Worm (Caenorhabditis elegans) whole organism, late embryonic: ENCODE data around the gene F56C4.2.

Experiments used
- C08G9.2 ChIP-seq: sonication (generic microtip); optimal IDR thresholded peaks from 2 replicates; lab custom pipeline; 2016; ENCODE audit warnings: mild to moderate bottlenecking, missing genetic modification characterization, moderate library complexity, missing compliant biosample characterization
- F13H6.1 ChIP-seq: sonication (generic microtip); optimal IDR thresholded peaks from 2 replicates; lab custom pipeline; 2016; ENCODE audit warnings: missing genetic modification characterization, missing compliant biosample characterization
- K02D7.2 ChIP-seq: sonication (generic microtip); optimal IDR thresholded peaks from 2 replicates; lab custom pipeline; 2017; ENCODE audit warnings: mild to moderate bottlenecking, missing genetic modification characterization, missing compliant biosample characterization
- K09A11.1 ChIP-seq: sonication (generic microtip); optimal IDR thresholded peaks from 2 replicates; lab custom pipeline; 2017; ENCODE audit warnings: antibody characterized with exemption, mild to moderate bottlenecking, missing genetic modification characterization, missing compliant biosample characterization; ENCODE audit not compliant: insufficient read depth
- T23F11.4 ChIP-seq: fragments of 200-800 bp; sonication (Bioruptor generic); optimal IDR thresholded peaks from 2 replicates; lab custom pipeline; 2018; ENCODE audit warnings: mild to moderate bottlenecking, missing genetic modification characterization, missing compliant biosample characterization
- Y22D7AL.16 ChIP-seq: sonication (generic microtip); optimal IDR thresholded peaks from 2 replicates; lab custom pipeline; 2016; ENCODE audit warnings: missing genetic modification characterization, missing compliant biosample characterization
- ahr-1 ChIP-seq: sonication (generic microtip); optimal IDR thresholded peaks from 2 replicates; lab custom pipeline; 2016; ENCODE audit warnings: missing genetic modification characterization, missing compliant biosample characterization
- ceh-14 ChIP-seq: sonication (generic microtip); optimal IDR thresholded peaks from 2 replicates; lab custom pipeline; 2016; ENCODE audit warnings: missing genotype, missing genetic modification characterization, missing compliant biosample characterization
- ceh-2 ChIP-seq: sonication (generic microtip); optimal IDR thresholded peaks from 2 replicates; lab custom pipeline; 2016; ENCODE audit warnings: missing genotype, missing genetic modification characterization, missing compliant biosample characterization
- ceh-22 ChIP-seq: sonication (generic microtip); optimal IDR thresholded peaks from 2 replicates; lab custom pipeline; 2017; ENCODE audit warnings: missing biosample characterization, missing genetic modification characterization
- ceh-31 ChIP-seq: sonication (generic microtip); optimal IDR thresholded peaks from 2 replicates; lab custom pipeline; 2016; ENCODE audit warnings: missing genetic modification characterization, missing compliant biosample characterization
- che-1 ChIP-seq: sonication (generic microtip); optimal IDR thresholded peaks from 2 replicates; lab custom pipeline; 2016; ENCODE audit warnings: mild to moderate bottlenecking, missing genetic modification characterization, missing compliant biosample characterization
- dmd-4 ChIP-seq: sonication (generic microtip); optimal IDR thresholded peaks from 2 replicates; lab custom pipeline; 2016; ENCODE audit warnings: borderline replicate concordance, missing genetic modification characterization, missing compliant biosample characterization
- dve-1 ChIP-seq: sonication (generic microtip); optimal IDR thresholded peaks from 2 replicates; lab custom pipeline; 2017; ENCODE audit warnings: antibody characterized with exemption, mild to moderate bottlenecking, missing genetic modification characterization, missing compliant biosample characterization
- elt-2 ChIP-seq: sonication (generic microtip); optimal IDR thresholded peaks from 2 replicates; lab custom pipeline; 2016; ENCODE audit warnings: missing genetic modification reagents, missing genetic modification characterization, missing compliant biosample characterization
- ets-4 ChIP-seq: sonication (generic microtip); optimal IDR thresholded peaks from 2 replicates; lab custom pipeline; 2016; ENCODE audit warnings: missing genetic modification characterization, missing compliant biosample characterization
- eyg-1 ChIP-seq: sonication (generic microtip); optimal IDR thresholded peaks from 2 replicates; lab custom pipeline; 2016; ENCODE audit warnings: missing genotype, missing genetic modification characterization, missing compliant biosample characterization
- fax-1 ChIP-seq: sonication (generic microtip); optimal IDR thresholded peaks from 2 replicates; lab custom pipeline; 2016; ENCODE audit warnings: missing genotype, missing genetic modification characterization, missing compliant biosample characterization
- fkh-10 ChIP-seq: fragments of 150-350 bp; optimal IDR thresholded peaks from 2 replicates; lab custom pipeline; 2014; ENCODE audit warnings: missing biosample characterization, missing genetic modification reagents, missing genetic modification characterization
- fkh-6 ChIP-seq: sonication (generic microtip); optimal IDR thresholded peaks from 2 replicates; lab custom pipeline; 2016; ENCODE audit warnings: missing genetic modification characterization, missing compliant biosample characterization
- hlh-8 ChIP-seq: sonication (generic microtip); optimal IDR thresholded peaks from 2 replicates; lab custom pipeline; 2016; ENCODE audit warnings: missing genotype, missing genetic modification characterization, missing compliant biosample characterization
- lim-6 ChIP-seq: sonication (generic microtip); optimal IDR thresholded peaks from 2 replicates; lab custom pipeline; 2016; ENCODE audit warnings: missing genetic modification characterization, missing compliant biosample characterization
- madf-2 ChIP-seq: sonication (generic microtip); optimal IDR thresholded peaks from 2 replicates; lab custom pipeline; 2017; ENCODE audit warnings: missing genetic modification characterization, missing compliant biosample characterization
- nfya-1 ChIP-seq: sonication (generic microtip); optimal IDR thresholded peaks from 2 replicates; lab custom pipeline; 2017; ENCODE audit warnings: missing genetic modification characterization, mild to moderate bottlenecking, missing compliant biosample characterization, antibody characterized with exemption, moderate library complexity
- nhr-11 ChIP-seq: fragments of 150-350 bp; optimal IDR thresholded peaks from 2 replicates; lab custom pipeline; 2014; ENCODE audit warnings: missing biosample characterization, missing genetic modification characterization
- npax-4 ChIP-seq: sonication (generic microtip); optimal IDR thresholded peaks from 2 replicates; lab custom pipeline; 2016; ENCODE audit warnings: missing genetic modification characterization, missing compliant biosample characterization
- odd-2 ChIP-seq: sonication (generic microtip); optimal IDR thresholded peaks from 2 replicates; lab custom pipeline; 2017; ENCODE audit warnings: antibody characterized with exemption, mild to moderate bottlenecking, missing genetic modification characterization, missing compliant biosample characterization
- pag-3 ChIP-seq: sonication (generic microtip); optimal IDR thresholded peaks from 2 replicates; lab custom pipeline; 2016; ENCODE audit warnings: missing compliant biosample characterization, missing genetic modification characterization, borderline replicate concordance
- pat-9 ChIP-seq: fragments of 200-800 bp; sonication (Bioruptor generic); optimal IDR thresholded peaks from 2 replicates; lab custom pipeline; 2018; ENCODE audit warnings: mild to moderate bottlenecking, missing genetic modification characterization, moderate library complexity, missing compliant biosample characterization
- pha-4 ChIP-seq: fragments of 150-350 bp; optimal IDR thresholded peaks from 2 replicates; lab custom pipeline; 2018; ENCODE audit warnings: missing biosample characterization, missing genetic modification reagents, missing genetic modification characterization
- ref-2 ChIP-seq: sonication (generic microtip); optimal IDR thresholded peaks from 2 replicates; lab custom pipeline; 2016; ENCODE audit warnings: missing genetic modification characterization, missing compliant biosample characterization
- sox-2 ChIP-seq: fragments of 200-800 bp; sonication (Bioruptor generic); IDR thresholded peaks from 2 replicates; pipeline ENCODE4 v1.3.6; 2022; ENCODE audit warnings: missing genetic modification reagents, missing genetic modification characterization, missing compliant biosample characterization
- syd-9 ChIP-seq: sonication (generic microtip); optimal IDR thresholded peaks from 2 replicates; lab custom pipeline; 2016; ENCODE audit warnings: mild to moderate bottlenecking, missing genetic modification characterization, moderate library complexity, missing compliant biosample characterization
- unc-3 ChIP-seq, 2 experiments: fragments of 200-800 bp in 1 of 2; sonication (Bioruptor generic) in 1 of 2; sonication (generic microtip) in 1 of 2; conservative IDR thresholded peaks in 1 of 2; optimal IDR thresholded peaks in 1 of 2; 2 replicates each; pipeline versions ENCODE4 v1.3.6 to Lab custom; 2016 to 2022; ENCODE audit warnings: missing compliant biosample characterization in 2 of 2, missing genetic modification characterization in 2 of 2, missing genetic modification reagents in 1 of 2
- unc-42 ChIP-seq: sonication (generic microtip); optimal IDR thresholded peaks from 2 replicates; lab custom pipeline; 2016; ENCODE audit warnings: missing genotype, missing genetic modification characterization, missing compliant biosample characterization
- unc-86 ChIP-seq: sonication (generic microtip); optimal IDR thresholded peaks from 2 replicates; lab custom pipeline; 2016; ENCODE audit warnings: missing genetic modification characterization, missing compliant biosample characterization
- ztf-16 ChIP-seq: sonication (generic microtip); optimal IDR thresholded peaks from 2 replicates; lab custom pipeline; 2017; ENCODE audit warnings: missing genetic modification characterization, missing compliant biosample characterization

F56C4.2 gene

DNA sequence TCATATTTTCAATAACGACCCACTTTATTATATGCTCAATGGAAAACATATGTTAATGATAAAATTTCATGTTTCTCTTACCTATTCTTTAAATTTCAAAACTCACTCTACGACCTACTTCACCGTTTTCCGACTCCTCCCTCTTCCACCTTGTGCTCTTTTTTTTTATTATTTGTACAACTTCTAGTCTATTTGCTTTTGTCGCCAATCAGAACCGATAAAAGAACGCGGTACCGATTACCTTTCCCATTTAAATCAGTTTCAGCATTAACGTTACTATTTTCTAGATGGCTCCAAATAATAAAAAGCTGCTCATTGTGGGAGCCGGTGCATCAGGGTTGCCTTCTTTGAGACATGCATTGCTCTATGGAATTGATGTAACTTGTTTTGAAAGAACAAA is 22.7 kb downstream of the F56C4.2 start, which contains the start of gene fmo-1:
fmo-1 (plus strand) TSS at position 98 of the 400 bp plus-strand sequence.
- no peak for TF ChIP-seq pha-4
- TF ChIP-seq ceh-31 = no peak
- no peak for TF ChIP-seq dmd-4
- no peak for TF ChIP-seq unc-42 (tag; lab: Kevin White, UChicago)
- no peak for TF ChIP-seq pat-9 (tag; lab: Kevin White, UChicago)
- TF ChIP-seq nfya-1 = no peak

DNA sequence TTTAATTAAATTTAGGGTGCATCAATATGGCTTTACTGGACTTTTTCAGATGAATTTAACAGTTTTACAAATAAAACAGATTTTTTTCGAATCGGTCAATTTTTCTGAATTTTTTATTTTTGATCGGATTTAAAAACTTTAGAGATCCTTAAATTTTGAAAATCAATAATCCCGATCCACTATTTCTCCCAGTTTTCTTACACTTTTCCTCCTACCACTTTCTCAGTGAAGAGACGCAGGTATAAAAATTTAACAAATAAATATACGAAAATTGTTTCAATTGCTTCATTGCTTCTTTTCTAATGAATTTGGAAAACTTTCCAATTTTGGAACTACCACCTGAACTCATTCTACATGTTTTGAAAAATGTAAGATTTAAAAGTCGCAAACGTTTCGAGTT is 25.1 kb downstream of the F56C4.2 start, which contains the start of gene K08C7.7:
K08C7.7 (plus strand) TSS at position 301 of the 400 bp plus-strand sequence.
- TF ChIP-seq ceh-2 (tag; lab: Kevin White, UChicago) (no peak), elt-2 (tag; lab: Kevin White, UChicago) (no peak), madf-2 (tag; lab: Kevin White, UChicago) (no peak), sox-2 (GFP tag; lab: Robert Waterston, UW) (no peak), F13H6.1 (tag; lab: Kevin White, UChicago) (no peak), eyg-1 (tag; lab: Kevin White, UChicago) (no peak), nhr-11 (tag; lab: Kevin White, UChicago) (no peak), npax-4 (no peak), T23F11.4 (no peak), odd-2 (tag; lab: Kevin White, UChicago) (no peak), ceh-22 (no peak)

DNA sequence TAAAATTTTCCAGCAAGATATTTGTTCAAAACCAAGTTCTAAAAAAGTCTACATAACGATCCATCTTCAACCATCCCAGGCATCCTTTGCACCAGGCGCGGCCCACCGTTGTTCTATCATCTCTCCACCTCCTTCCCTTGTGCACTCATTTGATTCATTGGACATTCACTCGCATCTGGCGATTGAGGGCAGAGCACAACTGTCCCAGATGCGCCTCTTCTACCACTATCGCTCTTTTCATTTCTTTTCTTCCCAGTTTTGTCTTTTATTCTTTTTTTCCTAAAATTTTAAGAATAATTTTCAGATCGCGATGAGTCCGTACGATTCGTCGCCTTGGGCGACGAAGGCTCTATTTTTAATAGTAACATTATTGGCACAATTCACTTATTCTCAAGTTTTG is 27.4 kb downstream of the F56C4.2 start, which contains the start of gene epi-1:
epi-1 (plus strand) TSS at position 301 of the 400 bp plus-strand sequence.
- no peak for TF ChIP-seq unc-86 (tag; lab: Kevin White, UChicago)
- peak; percentile 2 for TF ChIP-seq hlh-8 (tag; lab: Kevin White, UChicago)

DNA sequence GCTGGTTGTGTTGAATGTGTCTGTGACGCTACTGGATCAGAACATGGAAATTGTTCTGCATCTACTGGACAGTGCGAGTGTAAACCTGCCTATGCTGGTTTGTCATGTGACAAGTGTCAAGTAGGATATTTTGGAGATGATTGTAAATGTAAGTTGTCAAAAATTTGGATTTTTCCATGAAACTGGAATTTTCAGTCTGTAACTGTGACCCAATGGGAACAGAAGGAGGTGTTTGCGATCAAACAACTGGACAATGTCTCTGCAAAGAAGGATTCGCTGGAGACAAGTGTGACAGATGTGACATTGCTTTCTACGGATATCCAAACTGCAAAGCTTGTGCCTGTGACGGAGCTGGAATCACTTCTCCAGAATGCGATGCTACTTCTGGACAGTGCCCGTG is 29.5 kb downstream of the F56C4.2 start:
- TF ChIP-seq C08G9.2 (no peak), K09A11.1 (tag; lab: Kevin White, UChicago) (no peak)

DNA sequence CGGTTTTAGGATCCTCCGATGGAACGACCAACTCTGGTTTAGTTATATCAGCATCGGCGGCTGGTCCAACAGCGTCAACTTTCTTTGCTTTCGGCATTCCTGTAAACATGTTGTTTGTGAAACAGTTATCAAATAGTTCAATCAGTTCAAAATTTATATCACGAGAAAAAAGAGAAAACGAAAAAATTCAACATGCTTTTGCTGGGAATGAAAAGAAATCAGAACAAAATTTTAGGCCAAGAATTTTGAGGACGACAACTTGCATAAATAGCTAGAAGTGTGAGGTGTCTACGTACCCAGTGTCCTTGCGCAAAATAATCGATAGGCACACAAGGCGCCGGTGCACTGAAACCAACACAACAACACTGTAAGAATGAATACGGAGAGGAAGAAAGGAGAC is 41.3 kb downstream of the F56C4.2 start, which contains the start of gene K08C7.4:
K08C7.4 (minus strand) TSS at position 101 of the 400 bp plus-strand sequence.
- no peak for TF ChIP-seq ets-4 (tag; lab: Kevin White, UChicago)
- TF ChIP-seq K02D7.2 = no peak
- TF ChIP-seq fax-1 (tag; lab: Kevin White, UChicago) = no peak
- TF ChIP-seq Y22D7AL.16 (tag; lab: Kevin White, UChicago) = no peak
- TF ChIP-seq ahr-1 (tag; lab: Kevin White, UChicago) = no peak
- TF ChIP-seq nhr-11 (tag; lab: Kevin White, UChicago) = no peak
- no peak for TF ChIP-seq pat-9 (tag; lab: Kevin White, UChicago)
- no peak for TF ChIP-seq che-1 (tag; lab: Kevin White, UChicago)

DNA sequence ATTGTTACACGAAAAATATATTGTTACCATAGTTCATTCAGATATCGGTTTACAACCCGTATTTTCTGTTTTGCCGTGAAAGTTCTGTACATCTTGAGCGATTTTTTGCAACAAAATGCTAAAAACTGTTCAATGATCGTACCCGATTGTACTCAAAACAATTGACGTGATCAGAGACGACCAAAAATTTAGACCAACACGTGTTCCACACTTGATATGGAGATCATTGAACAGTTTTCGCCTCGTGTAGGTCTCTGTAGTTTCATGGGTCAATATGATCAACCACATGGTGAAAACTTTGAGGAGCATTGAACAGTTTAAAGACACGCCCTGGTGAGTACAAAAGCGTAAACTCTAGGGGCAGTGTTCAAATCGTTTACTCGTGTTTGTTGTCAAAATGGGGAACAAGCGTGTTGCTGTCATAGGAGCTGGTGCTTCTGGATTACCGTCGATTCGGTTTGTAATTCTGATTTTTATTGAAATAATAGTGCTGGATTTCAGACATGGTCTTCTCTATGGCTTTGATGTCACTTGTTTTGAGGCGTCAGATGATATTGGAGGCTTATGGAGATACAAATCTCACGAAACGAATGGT is 43.2 kb downstream of the F56C4.2 start, which contains the start of gene fmo-2:
fmo-2 (plus strand) TSS at position 370 of the 595 bp plus-strand sequence.
- no peak for TF ChIP-seq unc-42 (tag; lab: Kevin White, UChicago)
- TF ChIP-seq lim-6 (tag; lab: Kevin White, UChicago) = no peak
- no peak for TF ChIP-seq fkh-10 (GFP tag; lab: Kevin White, UChicago)
- TF ChIP-seq ref-2 (tag; lab: Kevin White, UChicago) = no peak
- no peak for TF ChIP-seq pag-3 (tag; lab: Kevin White, UChicago)
- no peak for TF ChIP-seq fkh-6 (tag; lab: Kevin White, UChicago)
- no peak for TF ChIP-seq eyg-1 (tag; lab: Kevin White, UChicago)
- no peak for TF ChIP-seq syd-9 (tag; lab: Kevin White, UChicago)
- TF ChIP-seq nfya-1 = no peak
- TF ChIP-seq odd-2 (tag; lab: Kevin White, UChicago) = no peak
- TF ChIP-seq unc-3 (GFP tag; conservative IDR thresholded peaks at IDR 0.05; lab: Robert Waterston, UW) = no peak
- TF ChIP-seq unc-3 (tag; optimal IDR thresholded peaks at IDR 0.05; lab: Kevin White, UChicago) = no peak
- no peak for TF ChIP-seq ztf-16 (tag; lab: Kevin White, UChicago)
- TF ChIP-seq ceh-14 (tag; lab: Kevin White, UChicago) = no peak
- TF ChIP-seq dve-1 (tag; lab: Kevin White, UChicago) = no peak
- TF ChIP-seq unc-86 (tag; lab: Kevin White, UChicago) = no peak
- TF ChIP-seq, all 69 proteins: peak for 0
